Fruit fly (Drosophila melanogaster) whole organism, embryonic: ENCODE data around the gene CG13373.
A peak's percentile ranks its signal among the peaks of the same experiment; 100 is the strongest.

Experiments used
- Atf6 ChIP-seq: fragments of 200-800 bp; sonication (Bioruptor generic); IDR thresholded peaks from 2 replicates; pipeline ENCODE4 v1.3.6; 2022; ENCODE audit warnings: missing biosample characterization, missing genetic modification characterization
- CG14710 ChIP-seq: fragments of 200-800 bp; sonication (Bioruptor generic); optimal IDR thresholded peaks from 3 replicates; lab custom pipeline; 2019; ENCODE audit warnings: missing biosample characterization, mild to moderate bottlenecking, missing genetic modification characterization, moderate library complexity
- CG15696 ChIP-seq: fragments of 200-800 bp; sonication (Bioruptor generic); optimal IDR thresholded peaks from 2 replicates; lab custom pipeline; 2019; ENCODE audit warnings: missing biosample characterization, mild to moderate bottlenecking, missing genetic modification characterization, moderate library complexity
- CG17328 ChIP-seq: fragments of 200-800 bp; sonication (Bioruptor generic); IDR thresholded peaks from 2 replicates; pipeline ENCODE4 v1.3.6; 2022; ENCODE audit warnings: missing biosample characterization, missing genetic modification characterization
- CG17829 ChIP-seq: fragments of 200-800 bp; optimal IDR thresholded peaks from 2 replicates; lab custom pipeline; 2019; ENCODE audit warnings: missing biosample characterization, mild to moderate bottlenecking, missing genetic modification characterization, moderate library complexity
- CG2202 ChIP-seq: fragments of 200-800 bp; sonication (Bioruptor generic); optimal IDR thresholded peaks from 2 replicates; lab custom pipeline; 2018; ENCODE audit warnings: missing biosample characterization, mild to moderate bottlenecking, missing genetic modification characterization
- CG30403 ChIP-seq: fragments of 200-800 bp; sonication (Bioruptor generic); optimal IDR thresholded peaks from 3 replicates; lab custom pipeline; 2016; ENCODE audit warnings: missing biosample characterization, missing genetic modification characterization
- CG31441 ChIP-seq: fragments of 200-800 bp; sonication (Bioruptor generic); IDR thresholded peaks from 2 replicates; pipeline ENCODE4 v1.3.6; 2022; ENCODE audit warnings: missing biosample characterization, missing genetic modification characterization
- CG33557 ChIP-seq: fragments of 200-800 bp; sonication (Bioruptor generic); optimal IDR thresholded peaks from 2 replicates; lab custom pipeline; 2019; ENCODE audit warnings: missing biosample characterization, mild to moderate bottlenecking, missing genetic modification characterization, moderate library complexity
- CG4730 ChIP-seq: fragments of 200-800 bp; sonication (Bioruptor generic); IDR thresholded peaks from 2 replicates; pipeline ENCODE4 v1.3.6; 2022; ENCODE audit warnings: missing biosample characterization, missing genetic modification characterization
- CG4820 ChIP-seq: fragments of 200-800 bp; sonication (Bioruptor generic); optimal IDR thresholded peaks from 3 replicates; lab custom pipeline; 2016; ENCODE audit warnings: missing biosample characterization, missing genetic modification characterization
- CG6254 ChIP-seq: fragments of 200-800 bp; sonication (Bioruptor generic); optimal IDR thresholded peaks from 3 replicates; lab custom pipeline; 2017; ENCODE audit warnings: mild to moderate bottlenecking, missing biosample characterization, missing genetic modification reagents, missing genetic modification characterization
- CG6813 ChIP-seq: fragments of 200-800 bp; sonication (Bioruptor generic); optimal IDR thresholded peaks from 2 replicates; lab custom pipeline; 2017; ENCODE audit warnings: missing biosample characterization, missing genetic modification characterization, mild to moderate bottlenecking, moderate library complexity, missing genetic modification reagents
- CG7556 ChIP-seq: fragments of 200-800 bp; sonication (Bioruptor generic); optimal IDR thresholded peaks from 2 replicates; lab custom pipeline; 2017; ENCODE audit warnings: missing biosample characterization, mild to moderate bottlenecking, missing genetic modification characterization
- CG8388 ChIP-seq: fragments of 200-800 bp; sonication (Bioruptor generic); optimal IDR thresholded peaks from 2 replicates; lab custom pipeline; 2019; ENCODE audit warnings: missing biosample characterization, mild to moderate bottlenecking, missing genetic modification characterization, moderate library complexity
- D19A ChIP-seq: fragments of 200-800 bp; optimal IDR thresholded peaks from 3 replicates; lab custom pipeline; 2019; ENCODE audit warnings: missing biosample characterization, mild to moderate bottlenecking, missing genetic modification characterization, moderate library complexity
- ERR ChIP-seq: fragments of 200-800 bp; sonication (Bioruptor generic); optimal IDR thresholded peaks from 2 replicates; lab custom pipeline; 2016; ENCODE audit warnings: missing biosample characterization, missing genetic modification characterization
- HLHmδ ChIP-seq: fragments of 200-800 bp; sonication (Bioruptor generic); optimal IDR thresholded peaks from 2 replicates; lab custom pipeline; 2018; ENCODE audit warnings: missing biosample characterization, mild to moderate bottlenecking, missing genetic modification characterization, moderate library complexity
- Lpt ChIP-seq: fragments of >200 bp; optimal IDR thresholded peaks from 2 replicates; lab custom pipeline; 2018; ENCODE audit warnings: missing biosample characterization, missing genetic modification characterization
- Oli ChIP-seq: fragments of 200-800 bp; sonication (Bioruptor generic); optimal IDR thresholded peaks from 2 replicates; lab custom pipeline; 2018; ENCODE audit warnings: missing biosample characterization, mild to moderate bottlenecking, missing genetic modification characterization, moderate library complexity
- Usf ChIP-seq: fragments of 200-800 bp; sonication (Bioruptor generic); optimal IDR thresholded peaks from 2 replicates; lab custom pipeline; 2017; ENCODE audit warnings: missing genotype, missing biosample characterization, missing genetic modification characterization
- Xrp1 ChIP-seq: fragments of 200-800 bp; sonication (Bioruptor generic); IDR thresholded peaks from 2 replicates; pipeline ENCODE4 v1.3.6; 2022; ENCODE audit warnings: missing biosample characterization, missing genetic modification characterization
- ab ChIP-seq: fragments of 200-800 bp; sonication (Bioruptor generic); optimal IDR thresholded peaks from 2 replicates; lab custom pipeline; 2016; ENCODE audit warnings: missing biosample characterization, missing genetic modification characterization
- ac ChIP-seq: fragments of 200-800 bp; sonication (Bioruptor generic); optimal IDR thresholded peaks from 3 replicates; lab custom pipeline; 2017; ENCODE audit warnings: missing biosample characterization, mild to moderate bottlenecking, missing genetic modification characterization
- aop ChIP-seq: fragments of 200-800 bp; sonication (Bioruptor generic); IDR thresholded peaks from 2 replicates; pipeline ENCODE4 v1.3.6; 2022; ENCODE audit warnings: missing biosample characterization, missing genetic modification characterization
- bcd ChIP-seq: fragments of 200-800 bp; sonication (Bioruptor generic); optimal IDR thresholded peaks from 2 replicates; lab custom pipeline; 2017; ENCODE audit warnings: missing biosample characterization, mild to moderate bottlenecking, missing genetic modification characterization
- bigmax ChIP-seq: fragments of 200-800 bp; sonication (Bioruptor generic); optimal IDR thresholded peaks from 2 replicates; lab custom pipeline; 2018; ENCODE audit warnings: missing biosample characterization, mild to moderate bottlenecking, missing genetic modification characterization
- bsh ChIP-seq, 2 experiments: fragments of 200-800 bp; sonication (Bioruptor generic); optimal IDR thresholded peaks; 2 replicates each; lab custom pipeline; 2017 to 2018; ENCODE audit warnings: mild to moderate bottlenecking in 2 of 2, missing biosample characterization in 2 of 2, missing genetic modification characterization in 2 of 2, moderate library complexity in 1 of 2
- chif ChIP-seq, 2 experiments: fragments of 200-800 bp; sonication (Bioruptor generic); optimal IDR thresholded peaks; 3 replicates each; lab custom pipeline; 2016; ENCODE audit warnings: missing biosample characterization in 2 of 2, missing genetic modification characterization in 2 of 2
- croc ChIP-seq: fragments of 200-800 bp; sonication (Bioruptor generic); conservative IDR thresholded peaks from 3 replicates; pipeline ENCODE4 v1.3.6; 2022; ENCODE audit warnings: missing biosample characterization, missing genetic modification characterization
- dmrt11E ChIP-seq: fragments of 200-800 bp; sonication (Bioruptor generic); optimal IDR thresholded peaks from 3 replicates; lab custom pipeline; 2018; ENCODE audit warnings: missing biosample characterization, mild to moderate bottlenecking, missing genetic modification characterization, moderate library complexity
- exex ChIP-seq: fragments of 200-800 bp; sonication (Bioruptor generic); optimal IDR thresholded peaks from 4 replicates; lab custom pipeline; 2018; ENCODE audit warnings: missing biosample characterization, mild to moderate bottlenecking, missing genetic modification characterization, moderate library complexity
- fd102C ChIP-seq: fragments of 200-800 bp; sonication (Bioruptor generic); optimal IDR thresholded peaks from 2 replicates; lab custom pipeline; 2018; ENCODE audit warnings: missing biosample characterization, mild to moderate bottlenecking, missing genetic modification characterization, moderate library complexity
- fd96Cb ChIP-seq: fragments of 200-800 bp; sonication (Bioruptor generic); optimal IDR thresholded peaks from 2 replicates; lab custom pipeline; 2018; ENCODE audit warnings: missing biosample characterization, mild to moderate bottlenecking, missing genetic modification characterization, moderate library complexity
- gem ChIP-seq: fragments of 200-800 bp; sonication (Bioruptor generic); optimal IDR thresholded peaks from 2 replicates; lab custom pipeline; 2019; ENCODE audit warnings: missing biosample characterization, mild to moderate bottlenecking, missing genetic modification characterization, moderate library complexity
- gsb-n ChIP-seq: fragments of 200-800 bp; sonication (Bioruptor generic); optimal IDR thresholded peaks from 3 replicates; lab custom pipeline; 2018; ENCODE audit warnings: missing biosample characterization, mild to moderate bottlenecking, missing genetic modification characterization
- lola ChIP-seq, 3 experiments: fragments of >200 bp in 2 of 3; fragments of 200-800 bp in 1 of 3; sonication (Bioruptor generic) in 1 of 3; optimal IDR thresholded peaks; 2 replicates each; lab custom pipeline; 2017 to 2019; ENCODE audit warnings: missing biosample characterization in 3 of 3, missing genetic modification characterization in 3 of 3, mild to moderate bottlenecking in 1 of 3, moderate library complexity in 1 of 3
- nmo ChIP-seq: fragments of 200-800 bp; sonication (Bioruptor generic); optimal IDR thresholded peaks from 2 replicates; lab custom pipeline; 2018; ENCODE audit warnings: missing biosample characterization, mild to moderate bottlenecking, missing genetic modification characterization, moderate library complexity
- otp ChIP-seq: fragments of 200-800 bp; sonication (Bioruptor generic); IDR thresholded peaks from 3 replicates; pipeline ENCODE4, ENCODE4 v1.3.6; 2022; ENCODE audit warnings: missing biosample characterization, missing genetic modification characterization
- phol ChIP-seq: fragments of 200-800 bp; sonication (Bioruptor generic); optimal IDR thresholded peaks from 3 replicates; lab custom pipeline; 2018; ENCODE audit warnings: missing biosample characterization, mild to moderate bottlenecking, missing genetic modification characterization, moderate library complexity
- sc ChIP-seq, 3 experiments: fragments of >200 bp in 2 of 3; fragments of 200-800 bp in 1 of 3; sonication (Bioruptor generic) in 1 of 3; optimal IDR thresholded peaks; 2 replicates in 2 of 3; 3 replicates in 1 of 3; lab custom pipeline; 2017; ENCODE audit warnings: mild to moderate bottlenecking in 1 of 3, missing biosample characterization in 1 of 3, missing genetic modification characterization in 1 of 3, missing genetic modification reagents in 1 of 3
- sens ChIP-seq: fragments of 200-800 bp; sonication (Bioruptor generic); peaks from one replicate; lab custom pipeline; 2016; ENCODE audit warnings: missing biosample characterization, missing genetic modification characterization
- sna ChIP-seq: fragments of 200-800 bp; sonication (Bioruptor generic); IDR thresholded peaks from 2 replicates; pipeline ENCODE4 v1.3.6; 2022; ENCODE audit warnings: missing biosample characterization, missing genetic modification characterization; ENCODE audit not compliant: partially characterized antibody
- trem ChIP-seq: fragments of 200-800 bp; optimal IDR thresholded peaks from 3 replicates; lab custom pipeline; 2019; ENCODE audit warnings: missing biosample characterization, mild to moderate bottlenecking, missing genetic modification characterization, moderate library complexity
- unpg ChIP-seq: fragments of 200-800 bp; sonication (Bioruptor generic); optimal IDR thresholded peaks from 3 replicates; lab custom pipeline; 2018; ENCODE audit warnings: missing biosample characterization, mild to moderate bottlenecking, missing genetic modification characterization, moderate library complexity

CG13373 gene

DNA sequence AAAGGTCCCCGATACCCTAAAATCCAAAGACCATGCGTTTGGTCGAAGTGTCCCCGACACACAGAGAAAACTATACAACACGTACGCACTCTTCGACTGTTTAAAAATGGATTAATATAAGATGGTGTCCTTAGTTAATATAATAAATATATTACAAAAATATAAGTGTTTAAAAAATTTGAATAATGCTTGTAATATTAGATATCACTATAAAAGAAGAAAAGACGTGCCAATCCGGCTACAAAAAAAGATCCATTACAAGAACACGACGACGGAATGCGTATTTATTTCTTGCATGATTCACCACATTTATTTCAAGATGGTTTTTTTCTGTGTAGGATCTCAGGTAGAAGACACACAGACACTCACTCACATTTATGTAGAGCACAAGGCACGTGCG, 19.0 kb upstream of the CG13373 start (continued):
- TF ChIP-seq nmo (GFP tag; lab: Kevin White, UChicago) (peak; percentile 60), sens (GFP tag; lab: Kevin White, UChicago) (peak; percentile 61), CG6813 (GFP tag; lab: Kevin White, UChicago) (peak; percentile 7), Xrp1 (GFP tag; lab: Robert Waterston, UW) (peak; percentile 75), aop (GFP tag; lab: Robert Waterston, UW) (no peak), bsh (GFP tag; optimal IDR thresholded peaks at IDR 0.05; lab: Kevin White, UChicago) (peak in 1 of 2 experiments; percentile 36), otp (GFP tag; lab: Robert Waterston, UW) (no peak), ERR (GFP tag; lab: Kevin White, UChicago) (no peak), dmrt11E (peak; percentile 90), bigmax (GFP tag; lab: Kevin White, UChicago) (no peak), Atf6 (no peak), ac (GFP tag; lab: Kevin White, UChicago) (peak; percentile 66), CG7556 (GFP tag; lab: Kevin White, UChicago) (peak; percentile 31), CG31441 (peak; percentile 53), CG8388 (GFP tag; lab: Kevin White, UChicago) (peak; percentile 51), trem (tag; lab: Kevin White, UChicago) (peak; percentile 56), D19A (tag; lab: Kevin White, UChicago) (peak; percentile 77), CG6254 (GFP tag; lab: Kevin White, UChicago) (peak; percentile 15), croc (GFP tag; lab: Robert Waterston, UW) (peak; percentile 25; the same call in 1 of the 3 replicates), exex (no peak), unpg (GFP tag; lab: Kevin White, UChicago) (peak; percentile 29), fd102C (peak; percentile 33), gem (tag; lab: Kevin White, UChicago) (peak; percentile 72), sna (GFP tag; lab: Robert Waterston, UW) (no peak), CG4730 (GFP tag; lab: Robert Waterston, UW) (0 out of 2 replicates have a peak, but pooled peaks have one; percentile 18), CG17328 (GFP tag; lab: Robert Waterston, UW) (0 out of 2 replicates have a peak, but pooled peaks have one; percentile 11), sc (optimal IDR thresholded peaks at IDR 0.05; lab: Kevin White, UChicago) (no peak), sc (GFP tag; optimal IDR thresholded peaks at IDR 0.05; lab: Kevin White, UChicago) (peak; percentile 19), phol (tag; lab: Kevin White, UChicago) (peak; percentile 63), Usf (GFP tag; lab: Kevin White, UChicago) (peak; percentile 10), chif (GFP tag; optimal IDR thresholded peaks at IDR 0.05; lab: Kevin White, UChicago) (peak in 1 of 2 experiments; percentile 9), HLHmδ (GFP tag; lab: Kevin White, UChicago) (peak; percentile 33), lola (GFP tag; optimal IDR thresholded peaks at IDR 0.05; lab: Kevin White, UChicago) (peak in 1 of 3 experiments; percentile 80), CG30403 (GFP tag; lab: Kevin White, UChicago) (peak; percentile 15), CG33557 (peak; percentile 76), Lpt (no peak), fd96Cb (tag; lab: Kevin White, UChicago) (peak; percentile 35), CG2202 (tag; lab: Kevin White, UChicago) (peak; percentile 14), bcd (GFP tag; lab: Kevin White, UChicago) (peak; percentile 8), Oli (tag; lab: Kevin White, UChicago) (peak; percentile 24), ab (no peak), CG17829 (tag; lab: Kevin White, UChicago) (peak; percentile 74), gsb-n (peak; percentile 33), CG15696 (tag; lab: Kevin White, UChicago) (peak; percentile 92), CG4820 (GFP tag; lab: Kevin White, UChicago) (peak; percentile 16), CG14710 (peak; percentile 74)
